Fruit fly (Drosophila melanogaster): ENCODE results near the gene CG11658.

Gene CG11658

DNA sequence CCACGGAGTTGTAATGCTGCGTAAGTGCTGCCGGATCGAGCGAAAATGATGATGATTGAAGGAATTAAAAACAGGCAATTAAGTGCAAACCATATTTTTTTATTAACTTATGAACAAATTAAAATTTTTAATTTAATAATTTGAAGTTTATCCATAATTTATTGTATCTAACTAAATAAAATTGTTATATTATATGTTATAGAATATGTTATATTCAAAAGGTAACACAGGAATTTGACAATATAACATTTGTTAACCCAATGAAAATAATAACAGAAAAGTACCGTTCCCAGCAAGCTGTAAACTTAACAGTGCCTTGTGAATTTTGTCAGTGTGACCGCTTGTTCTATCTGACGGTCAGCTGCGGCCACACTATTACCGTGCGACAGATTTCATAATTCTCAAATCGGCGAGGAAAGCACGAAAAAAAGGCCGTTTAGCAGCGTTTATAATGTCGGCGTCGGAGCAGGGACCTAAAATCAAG lies 322 bp upstream of the CG11658 start, which contains the start of the genes Ccdc56 and mtTFB1:
Gene Ccdc56 (plus strand): TSS at position 347 of the 484 bp plus-strand sequence.
Gene mtTFB1 (plus strand): TSS at position 347 of the 484 bp plus-strand sequence.
- TF ChIP-seq foxo (GFP tag; optimal IDR thresholded peaks at IDR 0.05): peak in 1 of 2 experiments; percentile 7
- TF ChIP-seq fru (GFP tag; optimal IDR thresholded peaks at IDR 0.05): no peak
- no peak for TF ChIP-seq Abd-B (GFP tag; optimal IDR thresholded peaks at IDR 0.05)
- TF ChIP-seq pan (optimal IDR thresholded peaks at IDR 0.05): no peak
- TF ChIP-seq Myc (optimal IDR thresholded peaks at IDR 0.05): no peak
- no peak for TF ChIP-seq psq (GFP tag; optimal IDR thresholded peaks at IDR 0.05)
- TF ChIP-seq Hnf4 (GFP tag; optimal IDR thresholded peaks at IDR 0.05): peak; percentile 3
- TF ChIP-seq Mio (GFP tag; optimal IDR thresholded peaks at IDR 0.05): no peak
- no peak for TF ChIP-seq jim (GFP tag; optimal IDR thresholded peaks at IDR 0.05)
- TF ChIP-seq Dif (GFP tag; optimal IDR thresholded peaks at IDR 0.05; ENCODE audit: partially characterized antibody): no peak
- no peak for TF ChIP-seq CG32264 (GFP tag; optimal IDR thresholded peaks at IDR 0.05)
- TF ChIP-seq h (GFP tag; optimal IDR thresholded peaks at IDR 0.05): peak; percentile 55
- TF ChIP-seq Hr78 (GFP tag; optimal IDR thresholded peaks at IDR 0.05): no peak

- TF ChIP-seq Abd-B (GFP tag; optimal IDR thresholded peaks at IDR 0.05): no peak
- TF ChIP-seq tai (GFP tag; optimal IDR thresholded peaks at IDR 0.05): no peak
- TF ChIP-seq Dif (GFP tag; optimal IDR thresholded peaks at IDR 0.05; ENCODE audit: partially characterized antibody): no peak
- no peak for TF ChIP-seq Vsx2 (GFP tag; optimal IDR thresholded peaks at IDR 0.05; ENCODE audit: partially characterized antibody)
- TF ChIP-seq pan (optimal IDR thresholded peaks at IDR 0.05): no peak
- no peak for TF ChIP-seq Sp1 (GFP tag; optimal IDR thresholded peaks at IDR 0.05)
- TF ChIP-seq br (GFP tag; optimal IDR thresholded peaks at IDR 0.05): no peak
- TF ChIP-seq CG32264 (GFP tag; optimal IDR thresholded peaks at IDR 0.05): no peak
Observed at dm6 chr3L:11704902-11705546, 3.3 kb downstream of the CG11658 start.

- TF ChIP-seq foxo (GFP tag; optimal IDR thresholded peaks at IDR 0.05): no peak
- TF ChIP-seq lola (GFP tag; optimal IDR thresholded peaks at IDR 0.05): no peak
- no peak for TF ChIP-seq woc (GFP tag; optimal IDR thresholded peaks at IDR 0.05)
- TF ChIP-seq ey (GFP tag; optimal IDR thresholded peaks at IDR 0.05): no peak
- no peak for TF ChIP-seq Hr83 (GFP tag; optimal IDR thresholded peaks at IDR 0.05; ENCODE audit: poor library complexity, severe bottlenecking)
Observed at dm6 chr3L:11703579-11703978, 4.8 kb downstream of the CG11658 start.

dm6 chr3L:11701649-11702048 lies 6.7 kb downstream of the CG11658 start:
- TF ChIP-seq ey (GFP tag; optimal IDR thresholded peaks at IDR 0.05) (no peak), sv (GFP tag; optimal IDR thresholded peaks at IDR 0.05) (no peak), OdsH (GFP tag; optimal IDR thresholded peaks at IDR 0.05) (no peak), tai (GFP tag; optimal IDR thresholded peaks at IDR 0.05) (no peak), Abd-B (GFP tag; optimal IDR thresholded peaks at IDR 0.05) (no peak), woc (GFP tag; optimal IDR thresholded peaks at IDR 0.05) (no peak), Hr78 (GFP tag; optimal IDR thresholded peaks at IDR 0.05) (no peak), pan (optimal IDR thresholded peaks at IDR 0.05) (no peak), psq (GFP tag; optimal IDR thresholded peaks at IDR 0.05) (no peak), Dif (GFP tag; optimal IDR thresholded peaks at IDR 0.05; ENCODE audit: partially characterized antibody) (no peak)

dm6 chr3L:11699163-11699562 lies 9.2 kb downstream of the CG11658 start, which contains the start of gene Dnai2:
Dnai2 (minus strand) TSS chr3L:11699263.
- no peak for TF ChIP-seq Rel (GFP tag; optimal IDR thresholded peaks at IDR 0.05)
- no peak for TF ChIP-seq Rel (tag; optimal IDR thresholded peaks at IDR 0.05)
- TF ChIP-seq usp (GFP tag; optimal IDR thresholded peaks at IDR 0.05): no peak
- TF ChIP-seq brk (GFP tag; optimal IDR thresholded peaks at IDR 0.05): no peak
- TF ChIP-seq Vsx2 (GFP tag; optimal IDR thresholded peaks at IDR 0.05; ENCODE audit: partially characterized antibody): no peak
- TF ChIP-seq fru (GFP tag; optimal IDR thresholded peaks at IDR 0.05): no peak
- TF ChIP-seq CrebA (GFP tag; optimal IDR thresholded peaks at IDR 0.05; ENCODE audit: borderline replicate concordance): no peak

Measured in whole organism, wandering third instar larva.